Worm (Caenorhabditis elegans) whole organism, late embryonic: Measurements from ENCODE around the gene R05F9.11.
A peak's percentile ranks its signal among the peaks of the same experiment; 100 is the strongest.
"Not testable (repeated sequence)": the region's sequence is repeated elsewhere in the genome, so short reads cannot be mapped to it uniquely, and the experiment has no call there.

Experiments
- Y22D7AL.16 ChIP-seq: sonication (generic microtip); optimal IDR thresholded peaks from 2 replicates; lab custom pipeline; 2016; ENCODE audit warnings: missing genetic modification characterization, missing compliant biosample characterization
- ama-1 ChIP-seq: fragments of 150-350 bp; optimal IDR thresholded peaks from 2 replicates; lab custom pipeline; 2014
- ceh-22 ChIP-seq: sonication (generic microtip); optimal IDR thresholded peaks from 2 replicates; lab custom pipeline; 2017; ENCODE audit warnings: missing biosample characterization, missing genetic modification characterization
- ceh-30 ChIP-seq: fragments of 150-350 bp; optimal IDR thresholded peaks from 2 replicates; lab custom pipeline; 2014; ENCODE audit warnings: missing biosample characterization, missing genetic modification characterization
- ceh-31 ChIP-seq: sonication (generic microtip); optimal IDR thresholded peaks from 2 replicates; lab custom pipeline; 2016; ENCODE audit warnings: missing genetic modification characterization, missing compliant biosample characterization
- ceh-34 ChIP-seq: sonication (generic microtip); optimal IDR thresholded peaks from 2 replicates; lab custom pipeline; 2016; ENCODE audit warnings: mild to moderate bottlenecking, missing genetic modification characterization, missing compliant biosample characterization
- ceh-48 ChIP-seq: sonication (generic microtip); optimal IDR thresholded peaks from 2 replicates; lab custom pipeline; 2016; ENCODE audit warnings: missing genetic modification characterization, inconsistent platforms, missing compliant biosample characterization
- ceh-9 ChIP-seq: sonication (generic microtip); optimal IDR thresholded peaks from 2 replicates; lab custom pipeline; 2016; ENCODE audit warnings: mild to moderate bottlenecking, missing genetic modification characterization, inconsistent platforms, missing compliant biosample characterization
- che-1 ChIP-seq: sonication (generic microtip); optimal IDR thresholded peaks from 2 replicates; lab custom pipeline; 2016; ENCODE audit warnings: mild to moderate bottlenecking, missing genetic modification characterization, missing compliant biosample characterization
- dmd-4 ChIP-seq: sonication (generic microtip); optimal IDR thresholded peaks from 2 replicates; lab custom pipeline; 2016; ENCODE audit warnings: borderline replicate concordance, missing genetic modification characterization, missing compliant biosample characterization
- elt-2 ChIP-seq: sonication (generic microtip); optimal IDR thresholded peaks from 2 replicates; lab custom pipeline; 2016; ENCODE audit warnings: missing genetic modification reagents, missing genetic modification characterization, missing compliant biosample characterization
- fkh-10 ChIP-seq: fragments of 150-350 bp; optimal IDR thresholded peaks from 2 replicates; lab custom pipeline; 2014; ENCODE audit warnings: missing biosample characterization, missing genetic modification reagents, missing genetic modification characterization
- gmeb-2 ChIP-seq: sonication (generic microtip); optimal IDR thresholded peaks from 2 replicates; lab custom pipeline; 2016; ENCODE audit warnings: missing genetic modification characterization, inconsistent platforms, missing compliant biosample characterization
- hlh-13 ChIP-seq: fragments of 200-800 bp; sonication (Bioruptor generic); optimal IDR thresholded peaks from 2 replicates; lab custom pipeline; 2018; ENCODE audit warnings: mild to moderate bottlenecking, missing genetic modification characterization, missing compliant biosample characterization
- hlh-15 ChIP-seq: sonication (generic microtip); optimal IDR thresholded peaks from 2 replicates; lab custom pipeline; 2016; ENCODE audit warnings: missing genetic modification characterization, missing compliant biosample characterization
- hlh-6 ChIP-seq: sonication (generic microtip); optimal IDR thresholded peaks from 2 replicates; lab custom pipeline; 2016; ENCODE audit warnings: missing genotype, missing genetic modification characterization, missing compliant biosample characterization
- hlh-8 ChIP-seq: sonication (generic microtip); optimal IDR thresholded peaks from 2 replicates; lab custom pipeline; 2016; ENCODE audit warnings: missing genotype, missing genetic modification characterization, missing compliant biosample characterization
- lim-6 ChIP-seq: sonication (generic microtip); optimal IDR thresholded peaks from 2 replicates; lab custom pipeline; 2016; ENCODE audit warnings: missing genetic modification characterization, missing compliant biosample characterization
- madf-2 ChIP-seq: sonication (generic microtip); optimal IDR thresholded peaks from 2 replicates; lab custom pipeline; 2017; ENCODE audit warnings: missing genetic modification characterization, missing compliant biosample characterization
- mec-3 ChIP-seq: sonication (generic microtip); optimal IDR thresholded peaks from 2 replicates; lab custom pipeline; 2016; ENCODE audit warnings: borderline replicate concordance, missing genetic modification characterization, missing compliant biosample characterization
- npax-4 ChIP-seq: sonication (generic microtip); optimal IDR thresholded peaks from 2 replicates; lab custom pipeline; 2016; ENCODE audit warnings: missing genetic modification characterization, missing compliant biosample characterization
- pat-9 ChIP-seq: fragments of 200-800 bp; sonication (Bioruptor generic); optimal IDR thresholded peaks from 2 replicates; lab custom pipeline; 2018; ENCODE audit warnings: mild to moderate bottlenecking, missing genetic modification characterization, moderate library complexity, missing compliant biosample characterization
- pha-2 ChIP-seq: sonication (generic microtip); optimal IDR thresholded peaks from 2 replicates; lab custom pipeline; 2017; ENCODE audit warnings: mild to moderate bottlenecking, missing genetic modification characterization, missing compliant biosample characterization
- pha-4 ChIP-seq: fragments of 150-350 bp; optimal IDR thresholded peaks from 2 replicates; lab custom pipeline; 2018; ENCODE audit warnings: missing biosample characterization, missing genetic modification reagents, missing genetic modification characterization
- pqm-1 ChIP-seq: sonication (generic microtip); optimal IDR thresholded peaks from 2 replicates; lab custom pipeline; 2016; ENCODE audit warnings: missing genetic modification characterization, missing compliant biosample characterization
- sdc-2 ChIP-seq: sonication (generic microtip); optimal IDR thresholded peaks from 2 replicates; lab custom pipeline; 2016; ENCODE audit warnings: missing genotype, missing genetic modification characterization, missing compliant biosample characterization
- sox-2 ChIP-seq: fragments of 200-800 bp; sonication (Bioruptor generic); IDR thresholded peaks from 2 replicates; pipeline ENCODE4 v1.3.6; 2022; ENCODE audit warnings: missing genetic modification reagents, missing genetic modification characterization, missing compliant biosample characterization
- sox-4 ChIP-seq: sonication (generic microtip); optimal IDR thresholded peaks from 2 replicates; lab custom pipeline; 2017; ENCODE audit warnings: mild to moderate bottlenecking, missing genetic modification characterization, inconsistent platforms, missing compliant biosample characterization
- unc-3 ChIP-seq, 2 experiments: fragments of 200-800 bp in 1 of 2; sonication (Bioruptor generic) in 1 of 2; sonication (generic microtip) in 1 of 2; conservative IDR thresholded peaks in 1 of 2; optimal IDR thresholded peaks in 1 of 2; 2 replicates each; pipeline versions ENCODE4 v1.3.6 to Lab custom; 2016 to 2022; ENCODE audit warnings: missing compliant biosample characterization in 2 of 2, missing genetic modification characterization in 2 of 2, missing genetic modification reagents in 1 of 2
- unc-42 ChIP-seq: sonication (generic microtip); optimal IDR thresholded peaks from 2 replicates; lab custom pipeline; 2016; ENCODE audit warnings: missing genotype, missing genetic modification characterization, missing compliant biosample characterization
- unc-55 ChIP-seq: sonication (generic microtip); optimal IDR thresholded peaks from 2 replicates; lab custom pipeline; 2017; ENCODE audit warnings: missing biosample characterization, missing genetic modification reagents, missing genetic modification characterization
- ztf-16 ChIP-seq: sonication (generic microtip); optimal IDR thresholded peaks from 2 replicates; lab custom pipeline; 2017; ENCODE audit warnings: missing genetic modification characterization, missing compliant biosample characterization

The R05F9.11 gene

ce11 chrII:4935518-4935917 lies 21.5 kb upstream of the R05F9.11 start, which contains the start of gene ZK546.5:
Gene ZK546.5, plus strand, starts transcription at chrII:4935818.
- TF ChIP-seq hlh-13 (GFP tag; lab: Kevin White, UChicago) = no peak
- TF ChIP-seq unc-42 (tag; lab: Kevin White, UChicago) = peak; percentile 60
- TF ChIP-seq ceh-48 (tag; lab: Kevin White, UChicago) = peak; percentile 25
- TF ChIP-seq fkh-10 (GFP tag; lab: Kevin White, UChicago) = no peak

ce11 chrII:4934954-4935353 lies 20.9 kb upstream of the R05F9.11 start, which contains the start of gene gst-30:
Gene gst-30, minus strand, starts transcription at chrII:4935054.
- TF ChIP-seq dmd-4 (no peak), npax-4 (tag; lab: Kevin White, UChicago) (no peak), Y22D7AL.16 (tag; lab: Kevin White, UChicago) (no peak), hlh-8 (tag; lab: Kevin White, UChicago) (no peak)

- not testable (repeated sequence) for TF ChIP-seq pat-9; hlh-6 (tag; lab: Kevin White, UChicago); mec-3 (tag; lab: Kevin White, UChicago)
Measured at ce11 chrII:4932727-4933126, 18.7 kb upstream of the R05F9.11 start, which contains the start of gene msp-152. Gene msp-152, plus strand, starts transcription at chrII:4933027.

- TF ChIP-seq gmeb-2 (tag; lab: Kevin White, UChicago) (no peak), pha-2 (tag; lab: Kevin White, UChicago) (no peak), ceh-9 (tag; lab: Kevin White, UChicago) (no peak)
Measured at ce11 chrII:4931286-4931685, 17.3 kb upstream of the R05F9.11 start.

ce11 chrII:4925198-4925764 lies 11.3 kb upstream of the R05F9.11 start, which contains the start of gene aagr-2:
Gene aagr-2, minus strand, starts transcription at chrII:4925248.
- TF ChIP-seq lim-6 (tag; lab: Kevin White, UChicago) = no peak
- peak; percentile 99 for TF ChIP-seq elt-2 (tag; lab: Kevin White, UChicago)
- TF ChIP-seq, all 69 proteins: peak for 1

ce11 chrII:4924729-4925128 lies 10.7 kb upstream of the R05F9.11 start:
- no peak for TF ChIP-seq ama-1 (lab: Kevin White, UChicago)
- no peak for TF ChIP-seq ceh-34 (tag; lab: Kevin White, UChicago)
- TF ChIP-seq ztf-16 (tag; lab: Kevin White, UChicago) = no peak
- no peak for TF ChIP-seq sox-4 (tag; lab: Kevin White, UChicago)
- no peak for TF ChIP-seq dmd-4
- TF ChIP-seq sdc-2 (tag; lab: Kevin White, UChicago) = no peak
- TF ChIP-seq pqm-1 = no peak
- no peak for TF ChIP-seq hlh-8 (tag; lab: Kevin White, UChicago)
- TF ChIP-seq ceh-22 (tag; lab: Kevin White, UChicago) = no peak
- no peak for TF ChIP-seq unc-3 (GFP tag; conservative IDR thresholded peaks at IDR 0.05; lab: Robert Waterston, UW)
- TF ChIP-seq unc-3 (tag; optimal IDR thresholded peaks at IDR 0.05; lab: Kevin White, UChicago) = no peak
- no peak for TF ChIP-seq unc-55 (GFP tag; lab: Kevin White, UChicago)
- no peak for TF ChIP-seq madf-2 (tag; lab: Kevin White, UChicago)
- no peak for TF ChIP-seq ceh-31 (tag; lab: Kevin White, UChicago)
- TF ChIP-seq mec-3 (tag; lab: Kevin White, UChicago) = no peak
- TF ChIP-seq hlh-15 (tag; lab: Kevin White, UChicago) = no peak
- no peak for TF ChIP-seq che-1 (tag; lab: Kevin White, UChicago)
- TF ChIP-seq pha-4 (tag; lab: Kevin White, UChicago) = no peak
- no peak for TF ChIP-seq sox-2
- TF ChIP-seq ceh-30 = no peak
- no peak for TF ChIP-seq lim-6 (tag; lab: Kevin White, UChicago)
- TF ChIP-seq, all 69 proteins: peak for 0
